Worm (Caenorhabditis elegans): ENCODE results near the gene swan-1.

DNA sequence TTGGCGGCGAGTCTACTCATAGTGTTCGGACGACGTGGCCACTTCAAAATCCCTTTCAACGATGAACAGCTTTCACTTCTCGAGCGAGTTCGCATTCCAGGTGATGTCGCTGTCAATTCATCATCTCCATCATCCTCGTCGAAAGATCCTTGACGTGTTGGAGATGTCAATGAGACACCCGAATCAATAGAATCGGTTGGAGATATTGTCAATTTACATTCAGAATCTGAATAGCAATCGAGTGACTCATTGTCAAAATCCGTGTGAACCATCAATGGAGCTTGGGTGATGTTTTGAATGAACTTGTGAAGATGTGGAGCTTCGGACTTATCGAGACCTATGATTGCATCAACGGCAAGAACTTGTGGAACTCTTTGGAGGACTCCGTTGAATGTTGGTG lies 21.3 kb downstream of the swan-1 start:
- no peak for TF ChIP-seq dao-5 (tag; optimal IDR thresholded peaks at IDR 0.05)
- TF ChIP-seq him-1 (tag; optimal IDR thresholded peaks at IDR 0.05), result no peak
- TF ChIP-seq W03F9.2 (tag; optimal IDR thresholded peaks at IDR 0.05), result no peak
